Worm (Caenorhabditis elegans) whole organism, L4/young adult: ENCODE measurements around the gene fbxb-52.

Experiments used
- W03F9.2 ChIP-seq: fragments of 150-350 bp; optimal IDR thresholded peaks from 2 replicates; lab custom pipeline; 2014; ENCODE audit warnings: missing biosample characterization, missing genetic modification characterization
- dao-5 ChIP-seq: sonication (generic microtip); optimal IDR thresholded peaks from 2 replicates; lab custom pipeline; 2016; ENCODE audit warnings: missing genotype, missing genetic modification characterization, moderate library complexity, missing compliant biosample characterization

- TF ChIP-seq W03F9.2 (tag; lab: Kevin White, UChicago) (no peak), dao-5 (tag; lab: Kevin White, UChicago) (no peak)
These were observed 25.6 kb upstream of the fbxb-52 start, which contains the start of gene K05F6.10 for ce11 chrII:1576030-1576429.
